Worm (Caenorhabditis elegans) whole organism, L4/young adult: ENCODE results near the gene qdpr-1.

Experiments used
- W03F9.2 ChIP-seq: fragments of 150-350 bp; optimal IDR thresholded peaks from 2 replicates; lab custom pipeline; 2014; ENCODE audit warnings: missing biosample characterization, missing genetic modification characterization
- dao-5 ChIP-seq: sonication (generic microtip); optimal IDR thresholded peaks from 2 replicates; lab custom pipeline; 2016; ENCODE audit warnings: missing genotype, missing genetic modification characterization, moderate library complexity, missing compliant biosample characterization
- him-1 ChIP-seq: sonication (generic microtip); optimal IDR thresholded peaks from 2 replicates; lab custom pipeline; 2016; ENCODE audit warnings: missing genotype, missing genetic modification reagents, missing genetic modification characterization, missing compliant biosample characterization

DNA sequence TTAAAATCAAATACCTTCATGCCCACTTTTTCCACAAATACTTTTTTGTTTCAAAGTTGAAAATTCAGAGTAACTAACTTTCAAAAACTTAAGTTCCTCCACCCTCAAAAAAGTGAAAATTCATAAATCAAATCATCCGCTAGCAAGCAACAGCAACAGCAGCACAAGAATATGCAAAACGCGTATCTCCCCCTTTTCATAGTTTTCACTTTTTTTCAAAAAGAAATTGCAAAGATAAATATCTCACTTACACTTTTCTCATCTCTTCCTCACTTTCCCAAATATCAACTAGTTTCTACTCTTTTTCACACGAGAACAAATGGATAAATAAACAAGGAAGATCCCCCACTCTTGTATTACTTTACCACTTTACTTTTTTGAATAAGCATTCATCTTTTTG lies 12.0 kb upstream of the qdpr-1 start:
- no peak for TF ChIP-seq him-1 (tag; lab: Kevin White, UChicago)
- TF ChIP-seq W03F9.2 (tag; lab: Kevin White, UChicago), result no peak
- TF ChIP-seq dao-5 (tag; lab: Kevin White, UChicago), result no peak
